Worm (Caenorhabditis elegans) whole organism, late embryonic: Measurements from ENCODE around the gene skr-18.
A peak's percentile ranks its signal among the peaks of the same experiment; 100 is the strongest.
"Not testable (repeated sequence)": the region's sequence is repeated elsewhere in the genome, so short reads cannot be mapped to it uniquely, and the experiment has no call there.

Source experiments
- C08G9.2 ChIP-seq: sonication (generic microtip); optimal IDR thresholded peaks from 2 replicates; lab custom pipeline; 2016; ENCODE audit warnings: mild to moderate bottlenecking, missing genetic modification characterization, moderate library complexity, missing compliant biosample characterization
- C38D4.7 ChIP-seq: fragments of 200-800 bp; sonication (Bioruptor generic); optimal IDR thresholded peaks from 2 replicates; lab custom pipeline; 2018; ENCODE audit warnings: mild to moderate bottlenecking, missing genetic modification characterization, moderate library complexity, missing compliant biosample characterization
- F13H6.1 ChIP-seq: sonication (generic microtip); optimal IDR thresholded peaks from 2 replicates; lab custom pipeline; 2016; ENCODE audit warnings: missing genetic modification characterization, missing compliant biosample characterization
- K02D7.2 ChIP-seq: sonication (generic microtip); optimal IDR thresholded peaks from 2 replicates; lab custom pipeline; 2017; ENCODE audit warnings: mild to moderate bottlenecking, missing genetic modification characterization, missing compliant biosample characterization
- K09A11.1 ChIP-seq: sonication (generic microtip); optimal IDR thresholded peaks from 2 replicates; lab custom pipeline; 2017; ENCODE audit warnings: antibody characterized with exemption, mild to moderate bottlenecking, missing genetic modification characterization, missing compliant biosample characterization; ENCODE audit not compliant: insufficient read depth
- ahr-1 ChIP-seq: sonication (generic microtip); optimal IDR thresholded peaks from 2 replicates; lab custom pipeline; 2016; ENCODE audit warnings: missing genetic modification characterization, missing compliant biosample characterization
- ama-1 ChIP-seq: fragments of 150-350 bp; optimal IDR thresholded peaks from 2 replicates; lab custom pipeline; 2014
- ceh-2 ChIP-seq: sonication (generic microtip); optimal IDR thresholded peaks from 2 replicates; lab custom pipeline; 2016; ENCODE audit warnings: missing genotype, missing genetic modification characterization, missing compliant biosample characterization
- ceh-22 ChIP-seq: sonication (generic microtip); optimal IDR thresholded peaks from 2 replicates; lab custom pipeline; 2017; ENCODE audit warnings: missing biosample characterization, missing genetic modification characterization
- ceh-24 ChIP-seq: sonication (generic microtip); optimal IDR thresholded peaks from 2 replicates; lab custom pipeline; 2016; ENCODE audit warnings: mild to moderate bottlenecking, missing genetic modification characterization, missing compliant biosample characterization
- ceh-30 ChIP-seq: fragments of 150-350 bp; optimal IDR thresholded peaks from 2 replicates; lab custom pipeline; 2014; ENCODE audit warnings: missing biosample characterization, missing genetic modification characterization
- ceh-31 ChIP-seq: sonication (generic microtip); optimal IDR thresholded peaks from 2 replicates; lab custom pipeline; 2016; ENCODE audit warnings: missing genetic modification characterization, missing compliant biosample characterization
- ceh-45 ChIP-seq: fragments of 200-800 bp; sonication (Bioruptor generic); IDR thresholded peaks from 2 replicates; pipeline ENCODE4 v1.3.6; 2022; ENCODE audit warnings: missing genetic modification reagents, missing genetic modification characterization, missing compliant biosample characterization
- ceh-48 ChIP-seq: sonication (generic microtip); optimal IDR thresholded peaks from 2 replicates; lab custom pipeline; 2016; ENCODE audit warnings: missing genetic modification characterization, inconsistent platforms, missing compliant biosample characterization
- ceh-9 ChIP-seq: sonication (generic microtip); optimal IDR thresholded peaks from 2 replicates; lab custom pipeline; 2016; ENCODE audit warnings: mild to moderate bottlenecking, missing genetic modification characterization, inconsistent platforms, missing compliant biosample characterization
- che-1 ChIP-seq: sonication (generic microtip); optimal IDR thresholded peaks from 2 replicates; lab custom pipeline; 2016; ENCODE audit warnings: mild to moderate bottlenecking, missing genetic modification characterization, missing compliant biosample characterization
- dmd-4 ChIP-seq: sonication (generic microtip); optimal IDR thresholded peaks from 2 replicates; lab custom pipeline; 2016; ENCODE audit warnings: borderline replicate concordance, missing genetic modification characterization, missing compliant biosample characterization
- elt-2 ChIP-seq: sonication (generic microtip); optimal IDR thresholded peaks from 2 replicates; lab custom pipeline; 2016; ENCODE audit warnings: missing genetic modification reagents, missing genetic modification characterization, missing compliant biosample characterization
- elt-4 ChIP-seq: sonication (generic microtip); optimal IDR thresholded peaks from 2 replicates; lab custom pipeline; 2016; ENCODE audit warnings: missing genetic modification characterization, missing compliant biosample characterization
- fax-1 ChIP-seq: sonication (generic microtip); optimal IDR thresholded peaks from 2 replicates; lab custom pipeline; 2016; ENCODE audit warnings: missing genotype, missing genetic modification characterization, missing compliant biosample characterization
- gmeb-2 ChIP-seq: sonication (generic microtip); optimal IDR thresholded peaks from 2 replicates; lab custom pipeline; 2016; ENCODE audit warnings: missing genetic modification characterization, inconsistent platforms, missing compliant biosample characterization
- hlh-13 ChIP-seq: fragments of 200-800 bp; sonication (Bioruptor generic); optimal IDR thresholded peaks from 2 replicates; lab custom pipeline; 2018; ENCODE audit warnings: mild to moderate bottlenecking, missing genetic modification characterization, missing compliant biosample characterization
- hlh-8 ChIP-seq: sonication (generic microtip); optimal IDR thresholded peaks from 2 replicates; lab custom pipeline; 2016; ENCODE audit warnings: missing genotype, missing genetic modification characterization, missing compliant biosample characterization
- lim-6 ChIP-seq: sonication (generic microtip); optimal IDR thresholded peaks from 2 replicates; lab custom pipeline; 2016; ENCODE audit warnings: missing genetic modification characterization, missing compliant biosample characterization
- lin-11 ChIP-seq: fragments of 200-800 bp; sonication (Bioruptor generic); optimal IDR thresholded peaks from 2 replicates; lab custom pipeline; 2018; ENCODE audit warnings: mild to moderate bottlenecking, missing genetic modification characterization, missing compliant biosample characterization
- madf-2 ChIP-seq: sonication (generic microtip); optimal IDR thresholded peaks from 2 replicates; lab custom pipeline; 2017; ENCODE audit warnings: missing genetic modification characterization, missing compliant biosample characterization
- nhr-11 ChIP-seq: fragments of 150-350 bp; optimal IDR thresholded peaks from 2 replicates; lab custom pipeline; 2014; ENCODE audit warnings: missing biosample characterization, missing genetic modification characterization
- npax-4 ChIP-seq: sonication (generic microtip); optimal IDR thresholded peaks from 2 replicates; lab custom pipeline; 2016; ENCODE audit warnings: missing genetic modification characterization, missing compliant biosample characterization
- odd-2 ChIP-seq: sonication (generic microtip); optimal IDR thresholded peaks from 2 replicates; lab custom pipeline; 2017; ENCODE audit warnings: antibody characterized with exemption, mild to moderate bottlenecking, missing genetic modification characterization, missing compliant biosample characterization
- pax-1 ChIP-seq: fragments of 150-350 bp; optimal IDR thresholded peaks from 2 replicates; lab custom pipeline; 2014; ENCODE audit warnings: missing biosample characterization, missing genetic modification characterization
- sdc-2 ChIP-seq: sonication (generic microtip); optimal IDR thresholded peaks from 2 replicates; lab custom pipeline; 2016; ENCODE audit warnings: missing genotype, missing genetic modification characterization, missing compliant biosample characterization
- sox-2 ChIP-seq: fragments of 200-800 bp; sonication (Bioruptor generic); IDR thresholded peaks from 2 replicates; pipeline ENCODE4 v1.3.6; 2022; ENCODE audit warnings: missing genetic modification reagents, missing genetic modification characterization, missing compliant biosample characterization
- ttx-3 ChIP-seq: sonication (generic microtip); optimal IDR thresholded peaks from 2 replicates; lab custom pipeline; 2016; ENCODE audit warnings: missing genetic modification reagents, missing genetic modification characterization, missing compliant biosample characterization
- unc-3 ChIP-seq, 2 experiments: fragments of 200-800 bp in 1 of 2; sonication (Bioruptor generic) in 1 of 2; sonication (generic microtip) in 1 of 2; conservative IDR thresholded peaks in 1 of 2; optimal IDR thresholded peaks in 1 of 2; 2 replicates each; pipeline versions ENCODE4 v1.3.6 to Lab custom; 2016 to 2022; ENCODE audit warnings: missing compliant biosample characterization in 2 of 2, missing genetic modification characterization in 2 of 2, missing genetic modification reagents in 1 of 2
- unc-42 ChIP-seq: sonication (generic microtip); optimal IDR thresholded peaks from 2 replicates; lab custom pipeline; 2016; ENCODE audit warnings: missing genotype, missing genetic modification characterization, missing compliant biosample characterization
- unc-86 ChIP-seq: sonication (generic microtip); optimal IDR thresholded peaks from 2 replicates; lab custom pipeline; 2016; ENCODE audit warnings: missing genetic modification characterization, missing compliant biosample characterization

The skr-18 gene

DNA sequence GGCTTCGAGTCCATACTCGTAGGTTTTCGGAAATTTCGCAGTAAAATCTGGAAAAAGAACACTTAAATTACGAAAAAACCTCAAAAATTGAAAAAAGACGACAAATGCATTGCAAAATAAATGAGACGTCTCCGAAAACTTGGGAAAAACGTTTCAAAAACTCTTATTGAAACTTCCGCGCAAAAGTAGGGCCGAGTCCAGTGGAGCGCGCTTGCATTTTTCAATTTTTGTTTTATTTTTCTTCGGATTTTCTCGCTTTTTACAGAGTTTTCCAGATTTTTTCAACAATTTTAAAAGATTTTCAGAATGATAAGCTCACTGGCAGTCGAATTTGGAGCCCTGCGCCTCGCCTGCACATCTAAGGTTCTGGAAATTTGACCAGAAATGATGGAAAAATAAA is 22.3 kb downstream of the skr-18 start, which contains the start of gene mrpl-2:
mrpl-2 (plus strand) TSS at position 307 of the 400 bp plus-strand sequence.
- TF ChIP-seq elt-2 (tag; lab: Kevin White, UChicago) (peak; percentile 9), ceh-22 (tag; lab: Kevin White, UChicago) (no peak)

DNA sequence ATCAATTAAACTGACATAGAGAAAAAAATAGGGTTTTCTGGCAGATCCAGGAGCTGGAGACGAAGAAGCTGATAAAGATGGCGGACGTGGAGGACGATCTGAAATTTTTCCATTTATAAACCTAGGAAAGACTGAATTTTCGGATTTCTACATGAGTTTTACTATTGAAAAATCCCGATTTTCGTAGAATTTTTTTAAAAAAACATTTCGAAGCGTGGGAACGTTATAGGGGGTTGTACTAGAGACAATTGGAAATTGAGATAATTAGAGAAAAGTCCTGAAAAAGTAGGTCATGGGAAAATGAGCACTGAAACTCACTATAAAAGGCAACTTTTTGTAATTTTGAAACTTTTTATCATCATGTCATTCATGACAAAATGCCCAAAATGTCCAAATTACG is 24.2 kb downstream of the skr-18 start, which contains the start of gene F56B3.9:
F56B3.9 (plus strand) TSS at position 301 of the 400 bp plus-strand sequence.
- not testable (repeated sequence) for TF ChIP-seq ceh-45 (GFP tag; lab: Robert Waterston, UW); lin-11; nhr-11

DNA sequence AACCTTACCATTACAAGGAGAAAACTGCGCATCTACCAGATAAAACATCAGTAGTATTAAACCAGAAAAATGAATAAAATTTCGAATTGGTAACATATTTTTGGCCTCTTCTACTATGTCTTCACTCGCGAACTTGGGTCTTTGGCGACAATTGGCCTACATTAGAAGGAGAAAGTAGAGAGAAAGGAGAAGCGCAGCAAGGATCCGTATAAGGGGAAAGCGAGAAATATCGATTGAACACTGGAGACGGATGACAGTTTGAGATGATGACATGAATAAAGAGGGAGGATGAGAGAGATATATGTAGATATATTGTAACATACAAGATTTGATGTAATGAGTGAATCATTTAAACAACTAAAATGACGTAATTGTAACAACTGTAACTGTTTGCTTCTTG is 26.9 kb downstream of the skr-18 start, which contains the start of gene F56B3.2:
F56B3.2 (minus strand) TSS at position 273 of the 400 bp plus-strand sequence.
- no peak for TF ChIP-seq ama-1 (lab: Kevin White, UChicago)
- TF ChIP-seq C08G9.2 (tag; lab: Kevin White, UChicago), result no peak
- no peak for TF ChIP-seq npax-4 (tag; lab: Kevin White, UChicago)
- TF ChIP-seq unc-42 (tag; lab: Kevin White, UChicago), result no peak
- no peak for TF ChIP-seq ceh-48 (tag; lab: Kevin White, UChicago)
- TF ChIP-seq sdc-2 (tag; lab: Kevin White, UChicago), result no peak
- no peak for TF ChIP-seq dmd-4 (tag; lab: Kevin White, UChicago)
- TF ChIP-seq hlh-8 (tag; lab: Kevin White, UChicago), result no peak

DNA sequence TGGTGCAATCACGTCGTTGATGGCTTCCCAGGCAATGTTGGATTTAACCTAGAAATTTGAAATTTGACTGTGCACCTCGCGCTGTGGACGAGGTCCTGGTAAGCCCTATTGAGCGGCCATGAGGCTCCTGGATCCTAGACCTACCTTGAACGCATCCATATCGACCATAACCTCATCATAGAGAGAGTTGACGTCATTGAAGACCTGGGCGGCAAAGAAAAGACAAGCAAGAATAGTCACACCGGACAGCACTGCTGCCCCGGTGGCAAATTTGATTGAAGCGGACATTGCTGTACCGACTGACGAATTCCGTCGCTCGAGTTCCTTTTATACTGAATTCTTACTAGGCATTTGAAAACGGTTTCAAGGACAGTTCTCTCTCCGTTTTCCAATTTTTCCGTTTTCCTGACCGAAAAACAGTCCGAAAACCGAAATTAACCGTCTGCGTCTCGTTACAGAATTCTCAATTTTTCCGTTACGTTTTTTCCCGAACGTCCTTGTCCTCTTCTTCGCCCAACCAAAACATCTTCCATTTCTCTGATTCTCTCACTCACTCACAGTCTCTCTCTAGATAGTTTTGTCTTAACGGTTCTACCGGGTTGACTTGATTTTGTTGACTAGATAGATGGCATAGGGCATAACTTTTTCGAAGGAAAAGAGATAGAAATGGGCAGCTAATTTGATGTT is 31.7 kb downstream of the skr-18 start, which contains the start of gene col-103:
col-103 (minus strand) TSS at position 302 of the 687 bp plus-strand sequence.
- no peak for TF ChIP-seq ceh-2 (tag; lab: Kevin White, UChicago)
- TF ChIP-seq K02D7.2 (tag; lab: Kevin White, UChicago), result no peak
- no peak for TF ChIP-seq ama-1 (lab: Kevin White, UChicago)
- no peak for TF ChIP-seq fax-1 (tag; lab: Kevin White, UChicago)
- TF ChIP-seq unc-86 (tag; lab: Kevin White, UChicago), result no peak
- TF ChIP-seq odd-2, result no peak
- no peak for TF ChIP-seq gmeb-2
- TF ChIP-seq sdc-2 (tag; lab: Kevin White, UChicago), result no peak
- TF ChIP-seq madf-2, result no peak
- TF ChIP-seq ceh-9 (tag; lab: Kevin White, UChicago), result no peak
- no peak for TF ChIP-seq ceh-30 (tag; lab: Kevin White, UChicago)
- no peak for TF ChIP-seq lim-6
- no peak for TF ChIP-seq che-1 (tag; lab: Kevin White, UChicago)
- TF ChIP-seq ahr-1 (tag; lab: Kevin White, UChicago), result no peak

DNA sequence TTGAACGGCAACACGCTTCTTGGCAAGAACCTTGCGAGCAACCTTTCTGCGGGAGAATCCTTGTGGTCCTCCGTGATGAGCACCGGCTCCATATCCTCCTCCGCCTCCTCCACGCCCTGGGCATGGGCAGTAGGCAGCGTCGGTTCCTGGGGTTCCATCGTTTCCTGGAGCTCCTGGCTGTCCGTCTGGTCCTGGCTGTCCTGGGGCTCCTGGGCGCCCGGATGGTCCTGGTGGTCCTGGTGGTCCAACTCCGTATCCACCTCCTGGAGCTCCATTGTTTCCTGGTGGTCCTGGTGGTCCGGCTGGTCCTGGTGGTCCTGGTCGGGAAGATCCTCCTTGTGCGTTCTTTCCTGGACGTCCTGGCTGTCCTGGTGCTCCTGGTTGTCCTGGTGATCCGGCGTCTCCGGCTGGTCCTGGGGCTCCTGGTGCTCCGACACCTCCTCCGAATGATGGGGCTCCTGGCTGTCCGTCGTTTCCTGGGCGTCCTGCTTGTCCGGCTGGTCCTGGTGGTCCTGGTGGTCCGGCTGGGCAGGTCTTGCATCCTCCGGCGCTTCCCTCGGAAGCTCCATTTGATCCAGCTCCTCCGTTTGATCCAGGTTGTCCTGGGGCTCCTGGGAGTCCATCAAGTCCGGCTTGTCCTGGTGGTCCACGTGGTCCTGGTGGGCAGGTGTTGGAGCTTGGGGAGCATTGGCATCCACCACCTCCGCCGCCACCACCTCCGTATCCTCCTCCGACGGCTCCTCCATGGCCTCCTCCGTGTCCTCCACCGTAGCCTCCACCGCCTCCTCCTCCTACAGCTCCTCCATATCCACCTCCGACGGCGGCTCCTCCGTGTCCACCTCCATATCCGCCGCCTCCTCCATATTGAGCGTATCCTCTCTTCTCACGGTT is 32.5 kb downstream of the skr-18 start:
- TF ChIP-seq K02D7.2 (tag; lab: Kevin White, UChicago) (no peak), ahr-1 (tag; lab: Kevin White, UChicago) (no peak), ceh-24 (tag; lab: Kevin White, UChicago) (no peak), unc-3 (GFP tag; conservative IDR thresholded peaks at IDR 0.05; lab: Robert Waterston, UW) (no peak), unc-3 (tag; optimal IDR thresholded peaks at IDR 0.05; lab: Kevin White, UChicago) (no peak), ceh-22 (tag; lab: Kevin White, UChicago) (no peak), elt-4 (tag; lab: Kevin White, UChicago) (no peak), lim-6 (no peak), unc-42 (tag; lab: Kevin White, UChicago) (no peak), sox-2 (no peak), ceh-31 (tag; lab: Kevin White, UChicago) (no peak), sdc-2 (tag; lab: Kevin White, UChicago) (no peak), npax-4 (tag; lab: Kevin White, UChicago) (no peak), K09A11.1 (tag; lab: Kevin White, UChicago) (no peak), F13H6.1 (tag; lab: Kevin White, UChicago) (no peak), pax-1 (no peak), ceh-30 (tag; lab: Kevin White, UChicago) (no peak), nhr-11 (no peak), C38D4.7 (GFP tag; lab: Kevin White, UChicago) (no peak), ttx-3 (tag; lab: Kevin White, UChicago) (no peak), hlh-13 (GFP tag; lab: Kevin White, UChicago) (no peak)
